Worm (Caenorhabditis elegans) whole organism, L1 larva: Measurements from ENCODE around the gene bbln-1.

Source experiments
- C04F5.9 ChIP-seq: sonication (generic microtip); optimal IDR thresholded peaks from 2 replicates; lab custom pipeline; 2016; ENCODE audit warnings: missing genetic modification characterization, missing compliant biosample characterization
- C34B4.2 ChIP-seq: sonication (generic microtip); optimal IDR thresholded peaks from 2 replicates; lab custom pipeline; 2017; ENCODE audit warnings: mild to moderate bottlenecking, missing genetic modification characterization, missing compliant biosample characterization
- F16B12.6 ChIP-seq: fragments of 150-350 bp; optimal IDR thresholded peaks from 2 replicates; lab custom pipeline; 2014; ENCODE audit warnings: missing biosample characterization, missing genetic modification characterization
- aly-2 ChIP-seq: fragments of 150-350 bp; optimal IDR thresholded peaks from 2 replicates; lab custom pipeline; 2014; ENCODE audit warnings: missing biosample characterization, missing genetic modification characterization
- ama-1 ChIP-seq: fragments of 150-350 bp; optimal IDR thresholded peaks from 2 replicates; lab custom pipeline; 2014
- blmp-1 ChIP-seq: fragments of 150-350 bp; optimal IDR thresholded peaks from 2 replicates; lab custom pipeline; 2014; ENCODE audit warnings: missing biosample characterization, missing genetic modification characterization
- ceh-82 ChIP-seq, 3 experiments: fragments of 150-350 bp in 1 of 3; sonication (generic microtip) in 2 of 3; optimal IDR thresholded peaks; 2 replicates each; lab custom pipeline; 2014 to 2017; ENCODE audit warnings: missing biosample characterization in 3 of 3, missing genetic modification characterization in 3 of 3
- ceh-90 ChIP-seq: sonication (generic microtip); optimal IDR thresholded peaks from 2 replicates; lab custom pipeline; 2016; ENCODE audit warnings: missing genetic modification characterization, missing compliant biosample characterization
- dpl-1 ChIP-seq, 3 experiments: fragments of 150-350 bp in 2 of 3; sonication (generic microtip) in 1 of 3; optimal IDR thresholded peaks; 2 replicates each; lab custom pipeline; 2014 to 2017; ENCODE audit warnings: missing biosample characterization in 3 of 3, missing genetic modification characterization in 3 of 3, missing genetic modification reagents in 3 of 3
- dsc-1 ChIP-seq: sonication (generic microtip); optimal IDR thresholded peaks from 2 replicates; lab custom pipeline; 2016; ENCODE audit warnings: mild to moderate bottlenecking, missing genetic modification characterization, missing compliant biosample characterization
- efl-1 ChIP-seq, 4 experiments: fragments of 150-350 bp; optimal IDR thresholded peaks in 3 of 4; peaks in 1 of 4; 1 replicate in 1 of 4; 2 replicates in 3 of 4; lab custom pipeline; 2014; ENCODE audit warnings: missing biosample characterization in 2 of 4, missing genetic modification characterization in 2 of 4, missing genetic modification reagents in 2 of 4
- egl-13 ChIP-seq: sonication (generic microtip); optimal IDR thresholded peaks from 2 replicates; lab custom pipeline; 2016; ENCODE audit warnings: missing genotype, missing genetic modification reagents, missing genetic modification characterization, missing compliant biosample characterization
- egl-27 ChIP-seq, 2 experiments: fragments of 150-350 bp in 1 of 2; sonication (generic microtip); optimal IDR thresholded peaks; 3 replicates each; lab custom pipeline; 2017 to 2018; ENCODE audit warnings: missing biosample characterization in 2 of 2, missing genetic modification characterization in 2 of 2, missing genetic modification reagents in 2 of 2
- elt-3 ChIP-seq, 6 experiments: fragments of 150-350 bp in 1 of 6; sonication (generic microtip); optimal IDR thresholded peaks; 2 replicates each; lab custom pipeline; 2017 to 2018; ENCODE audit warnings: missing biosample characterization in 6 of 6, missing genetic modification characterization in 6 of 6, inconsistent platforms in 1 of 6
- ets-5 ChIP-seq: fragments of 200-800 bp; sonication (Bioruptor generic); IDR thresholded peaks from 2 replicates; pipeline ENCODE4 v1.3.6; 2022; ENCODE audit warnings: missing genetic modification characterization, missing compliant biosample characterization
- fkh-10 ChIP-seq: sonication (generic microtip); optimal IDR thresholded peaks from 2 replicates; lab custom pipeline; 2017; ENCODE audit warnings: missing biosample characterization, missing genetic modification reagents, missing genetic modification characterization
- fkh-4 ChIP-seq: sonication (generic microtip); optimal IDR thresholded peaks from 2 replicates; lab custom pipeline; 2016; ENCODE audit warnings: missing compliant biosample characterization, missing genetic modification characterization, borderline replicate concordance
- fkh-8 ChIP-seq: sonication (generic microtip); optimal IDR thresholded peaks from 2 replicates; lab custom pipeline; 2016; ENCODE audit warnings: mild to moderate bottlenecking, missing genetic modification characterization, missing compliant biosample characterization
- fos-1 ChIP-seq: fragments of 150-350 bp; optimal IDR thresholded peaks from 2 replicates; lab custom pipeline; 2014; ENCODE audit warnings: missing biosample characterization, missing genetic modification characterization
- grh-1 ChIP-seq: fragments of 200-800 bp; sonication (Bioruptor generic); IDR thresholded peaks from 2 replicates; pipeline ENCODE4 v1.3.6; 2022; ENCODE audit warnings: missing genetic modification reagents, missing genetic modification characterization, missing compliant biosample characterization
- hlh-17 ChIP-seq: fragments of 200-800 bp; sonication (Bioruptor generic); optimal IDR thresholded peaks from 2 replicates; lab custom pipeline; 2018; ENCODE audit warnings: missing genetic modification characterization, mild to moderate bottlenecking, missing compliant biosample characterization, moderate library complexity, borderline replicate concordance
- isw-1 ChIP-seq: fragments of 200-800 bp; sonication (Bioruptor generic); IDR thresholded peaks from 2 replicates; pipeline ENCODE4 v1.3.6; 2022; ENCODE audit warnings: missing genetic modification characterization, missing compliant biosample characterization
- lin-14 ChIP-seq: fragments of 200-800 bp; sonication (Bioruptor generic); optimal IDR thresholded peaks from 2 replicates; lab custom pipeline; 2018; ENCODE audit warnings: mild to moderate bottlenecking, missing genetic modification characterization, moderate library complexity, missing compliant biosample characterization
- lin-15B ChIP-seq: fragments of 150-350 bp; sonication (generic microtip); optimal IDR thresholded peaks from 3 replicates; lab custom pipeline; 2014; ENCODE audit warnings: missing biosample characterization, missing genetic modification characterization
- lin-35 ChIP-seq, 2 experiments: fragments of 150-350 bp; optimal IDR thresholded peaks; 2 replicates each; lab custom pipeline; 2014; ENCODE audit warnings: missing biosample characterization in 2 of 2, missing genetic modification characterization in 2 of 2, missing genetic modification reagents in 2 of 2
- lir-3 ChIP-seq: sonication (generic microtip); optimal IDR thresholded peaks from 2 replicates; lab custom pipeline; 2016; ENCODE audit warnings: mild to moderate bottlenecking, missing genetic modification characterization, moderate library complexity, missing compliant biosample characterization; ENCODE audit not compliant: poor library complexity
- mab-9 ChIP-seq: fragments of 200-800 bp; sonication (Bioruptor generic); IDR thresholded peaks from 2 replicates; pipeline ENCODE4 v1.3.6; 2022; ENCODE audit warnings: missing genetic modification reagents, missing genetic modification characterization, missing compliant biosample characterization
- mep-1 ChIP-seq: fragments of 150-350 bp; optimal IDR thresholded peaks from 2 replicates; lab custom pipeline; 2014; ENCODE audit warnings: missing biosample characterization, missing genetic modification characterization
- nhr-11 ChIP-seq: fragments of 150-350 bp; optimal IDR thresholded peaks from 2 replicates; lab custom pipeline; 2014; ENCODE audit warnings: missing biosample characterization, missing genetic modification characterization
- nhr-19 ChIP-seq: fragments of 200-800 bp; sonication (Bioruptor generic); conservative IDR thresholded peaks from 2 replicates; pipeline ENCODE4 v1.3.6; 2022; ENCODE audit warnings: missing genetic modification characterization, missing compliant biosample characterization
- nhr-20 ChIP-seq: sonication (generic microtip); optimal IDR thresholded peaks from 2 replicates; lab custom pipeline; 2016; ENCODE audit warnings: mild to moderate bottlenecking, missing genetic modification characterization, missing compliant biosample characterization
- nhr-237 ChIP-seq: fragments of 150-350 bp; optimal IDR thresholded peaks from 2 replicates; lab custom pipeline; 2014; ENCODE audit warnings: missing biosample characterization, missing genetic modification characterization
- nhr-47 ChIP-seq: sonication (generic microtip); optimal IDR thresholded peaks from 2 replicates; lab custom pipeline; 2016; ENCODE audit warnings: mild to moderate bottlenecking, missing genetic modification characterization, moderate library complexity, missing compliant biosample characterization
- nhr-71 ChIP-seq: sonication (generic microtip); optimal IDR thresholded peaks from 2 replicates; lab custom pipeline; 2016; ENCODE audit warnings: mild to moderate bottlenecking, missing genetic modification characterization, moderate library complexity, missing compliant biosample characterization
- nhr-77 ChIP-seq: fragments of 150-350 bp; optimal IDR thresholded peaks from 2 replicates; lab custom pipeline; 2014; ENCODE audit warnings: missing biosample characterization, missing genetic modification characterization
- nhr-84 ChIP-seq: sonication (generic microtip); optimal IDR thresholded peaks from 2 replicates; lab custom pipeline; 2017; ENCODE audit warnings: missing biosample characterization, missing genetic modification characterization
- nhr-85 ChIP-seq: sonication (generic microtip); peaks from one replicate; lab custom pipeline; 2016; ENCODE audit warnings: missing genetic modification characterization, inconsistent platforms, missing compliant biosample characterization
- nhr-90 ChIP-seq: sonication (generic microtip); optimal IDR thresholded peaks from 2 replicates; lab custom pipeline; 2016; ENCODE audit warnings: mild to moderate bottlenecking, missing genetic modification characterization, missing compliant biosample characterization; ENCODE audit not compliant: poor library complexity
- pag-3 ChIP-seq: sonication (generic microtip); optimal IDR thresholded peaks from 2 replicates; lab custom pipeline; 2017; ENCODE audit warnings: missing genetic modification characterization, mild to moderate bottlenecking, missing compliant biosample characterization, antibody characterized with exemption, borderline replicate concordance; ENCODE audit not compliant: insufficient read depth
- pax-3 ChIP-seq: fragments of 200-800 bp; sonication (Bioruptor generic); optimal IDR thresholded peaks from 2 replicates; lab custom pipeline; 2018; ENCODE audit warnings: mild to moderate bottlenecking, missing genetic modification characterization, moderate library complexity, missing compliant biosample characterization
- rnt-1 ChIP-seq: sonication (generic microtip); optimal IDR thresholded peaks from 2 replicates; lab custom pipeline; 2016; ENCODE audit warnings: mild to moderate bottlenecking, missing genetic modification characterization, moderate library complexity, missing compliant biosample characterization
- snu-23 ChIP-seq: sonication (generic microtip); optimal IDR thresholded peaks from 2 replicates; lab custom pipeline; 2016; ENCODE audit warnings: missing genetic modification characterization, missing compliant biosample characterization
- sox-4 ChIP-seq: sonication (generic microtip); optimal IDR thresholded peaks from 2 replicates; lab custom pipeline; 2016; ENCODE audit warnings: missing genetic modification characterization, missing compliant biosample characterization
- sptf-1 ChIP-seq: fragments of 150-350 bp; optimal IDR thresholded peaks from 2 replicates; lab custom pipeline; 2014; ENCODE audit warnings: missing biosample characterization, missing genetic modification characterization
- unc-130 ChIP-seq: fragments of 150-350 bp; optimal IDR thresholded peaks from 2 replicates; lab custom pipeline; 2017; ENCODE audit warnings: missing biosample characterization, missing genetic modification characterization, inconsistent platforms
- unc-86 ChIP-seq: sonication (generic microtip); optimal IDR thresholded peaks from 2 replicates; lab custom pipeline; 2016; ENCODE audit warnings: missing genetic modification characterization, missing compliant biosample characterization
- zag-1 ChIP-seq: fragments of 150-350 bp; optimal IDR thresholded peaks from 2 replicates; lab custom pipeline; 2014; ENCODE audit warnings: missing biosample characterization, missing genetic modification characterization
- ztf-4 ChIP-seq: fragments of 150-350 bp; optimal IDR thresholded peaks from 2 replicates; lab custom pipeline; 2014; ENCODE audit warnings: missing biosample characterization, missing genetic modification characterization

Gene bbln-1

ce11 chrX:3112946-3113427, 39.3 kb downstream of the bbln-1 start, which contains the start of gene gpd-3:
TSS of gene gpd-3 (minus strand) at chrX:3113341.
- TF ChIP-seq unc-86 (tag; lab: Kevin White, UChicago) (no peak), C34B4.2 (tag; lab: Kevin White, UChicago) (no peak), nhr-19 (GFP tag; lab: Robert Waterston, UW) (peak; percentile 32), ztf-4 (tag; lab: Kevin White, UChicago) (peak; percentile 31), egl-13 (tag; lab: Kevin White, UChicago) (no peak), nhr-71 (tag; lab: Kevin White, UChicago) (peak; percentile 53), lir-3 (tag; lab: Kevin White, UChicago) (no peak), grh-1 (GFP tag; lab: Robert Waterston, UW) (peak; percentile 35; the same call in 1 of the 2 replicates), lin-35 (GFP tag; optimal IDR thresholded peaks at IDR 0.05; lab: Kevin White, UChicago) (peak in 1 of 2 experiments; percentile 14), ceh-82 (tag; optimal IDR thresholded peaks at IDR 0.05; lab: Kevin White, UChicago) (no peak), aly-2 (tag; lab: Kevin White, UChicago) (peak; percentile 3), snu-23 (GFP tag; lab: Kevin White, UChicago) (peak; percentile 10), dsc-1 (tag; lab: Kevin White, UChicago) (no peak), rnt-1 (tag; lab: Kevin White, UChicago) (peak; percentile 21), pax-3 (tag; lab: Kevin White, UChicago) (no peak), hlh-17 (no peak), fkh-10 (GFP tag; lab: Kevin White, UChicago) (no peak), ets-5 (GFP tag; lab: Robert Waterston, UW) (no peak), ama-1 (peak; percentile 50), sox-4 (peak; percentile 20), elt-3 (tag; optimal IDR thresholded peaks at IDR 0.05; lab: Kevin White, UChicago) (peak in 1 of 6 experiments; percentile 5), nhr-85 (tag; lab: Kevin White, UChicago) (peak; percentile 74), nhr-47 (tag; lab: Kevin White, UChicago) (peak; percentile 16), lin-15B (tag; lab: Kevin White, UChicago) (no peak), nhr-90 (peak; percentile 50)

ce11 chrX:3111687-3112086, 40.6 kb downstream of the bbln-1 start:
- TF ChIP-seq hlh-17 (no peak), zag-1 (tag; lab: Kevin White, UChicago) (no peak), unc-130 (tag; lab: Kevin White, UChicago) (no peak), sptf-1 (tag; lab: Kevin White, UChicago) (no peak), efl-1 (optimal IDR thresholded peaks at IDR 0.05; lab: Kevin White, UChicago) (peak in 1 of 2 experiments; percentile 51), efl-1 (GFP tag; optimal IDR thresholded peaks at IDR 0.05 in 1 of 2; lab: Kevin White, UChicago) (no peak), nhr-77 (tag; lab: Kevin White, UChicago) (no peak), ceh-90 (tag; lab: Kevin White, UChicago) (no peak), C34B4.2 (tag; lab: Kevin White, UChicago) (no peak), lin-35 (GFP tag; optimal IDR thresholded peaks at IDR 0.05; lab: Kevin White, UChicago) (peak in 1 of 2 experiments; percentile 33), nhr-20 (tag; lab: Kevin White, UChicago) (peak; percentile 10), dpl-1 (GFP tag; optimal IDR thresholded peaks at IDR 0.05; lab: Kevin White, UChicago) (no peak), isw-1 (GFP tag; lab: Robert Waterston, UW) (no peak), aly-2 (tag; lab: Kevin White, UChicago) (peak; percentile 80), egl-27 (tag; optimal IDR thresholded peaks at IDR 0.05; lab: Kevin White, UChicago) (no peak), nhr-237 (tag; lab: Kevin White, UChicago) (no peak), snu-23 (GFP tag; lab: Kevin White, UChicago) (peak; percentile 64), blmp-1 (tag; lab: Kevin White, UChicago) (no peak), nhr-84 (tag; lab: Kevin White, UChicago) (no peak), F16B12.6 (tag; lab: Kevin White, UChicago) (no peak), elt-3 (tag; optimal IDR thresholded peaks at IDR 0.05; lab: Kevin White, UChicago) (peak in 1 of 6 experiments; percentile 29), pag-3 (tag; lab: Kevin White, UChicago) (no peak), pax-3 (tag; lab: Kevin White, UChicago) (no peak), mep-1 (tag; lab: Kevin White, UChicago) (no peak), mab-9 (GFP tag; lab: Robert Waterston, UW) (no peak), rnt-1 (tag; lab: Kevin White, UChicago) (peak; percentile 50), sox-4 (no peak), fos-1 (peak; percentile 38), ceh-82 (tag; optimal IDR thresholded peaks at IDR 0.05; lab: Kevin White, UChicago) (no peak), grh-1 (GFP tag; lab: Robert Waterston, UW) (no peak), nhr-11 (tag; lab: Kevin White, UChicago) (no peak), fkh-4 (tag; lab: Kevin White, UChicago) (no peak), fkh-8 (tag; lab: Kevin White, UChicago) (no peak), lin-14 (GFP tag; lab: Kevin White, UChicago) (peak; percentile 53), C04F5.9 (tag; lab: Kevin White, UChicago) (no peak)
